Fruit fly (Drosophila melanogaster): ENCODE measurements around the gene Hsp26.

Hsp26 gene

DNA sequence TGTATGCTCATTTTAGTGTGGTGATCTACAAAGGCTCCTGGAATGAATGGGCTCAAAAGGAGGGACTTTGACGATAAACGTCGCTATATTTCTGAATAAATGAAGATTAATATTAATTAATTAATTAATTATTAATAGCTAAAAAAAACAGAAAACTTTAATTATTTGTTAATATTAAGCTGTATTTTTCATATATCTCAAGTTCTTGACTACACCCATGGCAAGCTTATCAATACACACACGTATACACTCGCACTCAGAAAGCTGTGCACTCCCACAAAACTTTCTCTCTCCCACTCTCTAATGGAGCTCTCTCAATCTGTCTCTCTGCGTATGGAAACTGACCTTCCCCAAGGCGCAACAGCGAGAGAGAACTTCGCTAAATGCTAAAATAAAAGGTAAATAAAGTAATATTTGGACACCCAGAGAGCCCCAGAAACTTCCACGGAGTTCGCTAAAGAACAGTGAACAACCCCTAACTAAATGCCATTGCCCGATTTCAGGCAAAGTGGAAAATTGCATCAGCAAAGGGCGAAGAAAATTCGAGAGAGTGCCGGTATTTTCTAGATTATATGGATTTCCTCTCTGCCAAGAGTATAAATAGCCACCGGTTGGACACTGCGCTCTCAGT lies 3.7 kb downstream of the Hsp26 start (continued):
- TF ChIP-seq chinmo (GFP tag; IDR thresholded peaks at IDR 0.05; ENCODE audit: partially characterized antibody) (peak; percentile 44; the same call in 2 of the 4 replicates), Pdp1 (GFP tag; optimal IDR thresholded peaks at IDR 0.05) (peak in 1 of 2 experiments; percentile 19), emc (GFP tag; optimal IDR thresholded peaks at IDR 0.05) (no peak), cato (GFP tag; optimal IDR thresholded peaks at IDR 0.05; ENCODE audit: borderline replicate concordance) (peak; percentile 18), Stat92E (GFP tag; optimal IDR thresholded peaks at IDR 0.05) (peak in 1 of 3 experiments; percentile 36), CG33213 (GFP tag; optimal IDR thresholded peaks at IDR 0.05) (no peak), Rfx (GFP tag; IDR thresholded peaks at IDR 0.05) (peak; percentile 86), danr (GFP tag; IDR thresholded peaks at IDR 0.05) (peak; percentile 69), ap (GFP tag; IDR thresholded peaks at IDR 0.05) (peak; percentile 41; the same call in 1 of the 2 replicates), fd64A (GFP tag; optimal IDR thresholded peaks at IDR 0.05) (no peak), CG1792 (GFP tag; optimal IDR thresholded peaks at IDR 0.05) (no peak), gsb-n (tag; optimal IDR thresholded peaks at IDR 0.05) (peak; percentile 26), hkb (optimal IDR thresholded peaks at IDR 0.05) (no peak), hkb (GFP tag; IDR thresholded peaks at IDR 0.05) (peak; percentile 72), CG12391 (tag; optimal IDR thresholded peaks at IDR 0.05) (peak; percentile 73), CG8089 (GFP tag; optimal IDR thresholded peaks at IDR 0.05) (no peak), nmo (GFP tag; optimal IDR thresholded peaks at IDR 0.05) (peak; percentile 54), CG11085 (GFP tag; IDR thresholded peaks at IDR 0.05) (no peak), Asciz (GFP tag; optimal IDR thresholded peaks at IDR 0.05) (peak; percentile 62), fd102C (GFP tag; optimal IDR thresholded peaks at IDR 0.05) (no peak), Poxn (GFP tag; IDR thresholded peaks at IDR 0.05) (no peak), CG2712 (tag; optimal IDR thresholded peaks at IDR 0.05) (peak; percentile 72), CG12155 (GFP tag; optimal IDR thresholded peaks at IDR 0.05) (peak; percentile 49), Gsc (GFP tag; IDR thresholded peaks at IDR 0.05) (no peak), twi (tag; optimal IDR thresholded peaks at IDR 0.05) (no peak), insv (GFP tag; optimal IDR thresholded peaks at IDR 0.05) (no peak), schlank (tag; optimal IDR thresholded peaks at IDR 0.05) (no peak), CG11247 (GFP tag; IDR thresholded peaks at IDR 0.05) (peak; percentile 58), Nf-YC (tag; optimal IDR thresholded peaks at IDR 0.05) (no peak), CG4854 (GFP tag; optimal IDR thresholded peaks at IDR 0.05) (no peak), MBD-R2 (GFP tag; IDR thresholded peaks at IDR 0.05) (peak; percentile 44), Dll (GFP tag; IDR thresholded peaks at IDR 0.05; ENCODE audit: partially characterized antibody) (peak; percentile 62; the same call in 2 of the 4 replicates), Sry-β (GFP tag; optimal IDR thresholded peaks at IDR 0.05) (no peak), repo (GFP tag; optimal IDR thresholded peaks at IDR 0.05) (no peak), CG11696 (GFP tag; IDR thresholded peaks at IDR 0.05) (peak; percentile 58), BEAF-32 (GFP tag; optimal IDR thresholded peaks at IDR 0.05) (no peak), eyg (GFP tag; optimal IDR thresholded peaks at IDR 0.05) (no peak), tap (tag; optimal IDR thresholded peaks at IDR 0.05) (peak; percentile 59), CG7928 (GFP tag; optimal IDR thresholded peaks at IDR 0.05) (peak; percentile 33), Xrp1 (GFP tag; IDR thresholded peaks at IDR 0.05) (peak; percentile 75), CG17328 (GFP tag; IDR thresholded peaks at IDR 0.05) (peak; percentile 81), hbn (GFP tag; IDR thresholded peaks at IDR 0.05; ENCODE audit: partially characterized antibody) (no peak), CG4424 (GFP tag; optimal IDR thresholded peaks at IDR 0.05) (peak; percentile 81), ato (GFP tag; IDR thresholded peaks at IDR 0.05; ENCODE audit: partially characterized antibody) (no peak), Optix (GFP tag; IDR thresholded peaks at IDR 0.05) (peak; percentile 56; the same call in 1 of the 3 replicates), CG30403 (GFP tag; optimal IDR thresholded peaks at IDR 0.05) (peak; percentile 67), odd (GFP tag; optimal IDR thresholded peaks at IDR 0.05) (peak; percentile 69), dysf (GFP tag; IDR thresholded peaks at IDR 0.05) (peak; percentile 75), CG2199 (GFP tag; IDR thresholded peaks at IDR 0.05) (no peak), E2f1 (GFP tag; IDR thresholded peaks at IDR 0.05) (peak; percentile 73)
